Worm (Caenorhabditis elegans) whole organism, late embryonic: Measurements from ENCODE around the gene Y48E1C.4.

Experiments used
- C08G9.2 ChIP-seq: sonication (generic microtip); optimal IDR thresholded peaks from 2 replicates; lab custom pipeline; 2016; ENCODE audit warnings: mild to moderate bottlenecking, missing genetic modification characterization, moderate library complexity, missing compliant biosample characterization
- K02D7.2 ChIP-seq: sonication (generic microtip); optimal IDR thresholded peaks from 2 replicates; lab custom pipeline; 2017; ENCODE audit warnings: mild to moderate bottlenecking, missing genetic modification characterization, missing compliant biosample characterization
- K09A11.1 ChIP-seq: sonication (generic microtip); optimal IDR thresholded peaks from 2 replicates; lab custom pipeline; 2017; ENCODE audit warnings: antibody characterized with exemption, mild to moderate bottlenecking, missing genetic modification characterization, missing compliant biosample characterization; ENCODE audit not compliant: insufficient read depth
- T23F11.4 ChIP-seq: fragments of 200-800 bp; sonication (Bioruptor generic); optimal IDR thresholded peaks from 2 replicates; lab custom pipeline; 2018; ENCODE audit warnings: mild to moderate bottlenecking, missing genetic modification characterization, missing compliant biosample characterization
- Y22D7AL.16 ChIP-seq: sonication (generic microtip); optimal IDR thresholded peaks from 2 replicates; lab custom pipeline; 2016; ENCODE audit warnings: missing genetic modification characterization, missing compliant biosample characterization
- ahr-1 ChIP-seq: sonication (generic microtip); optimal IDR thresholded peaks from 2 replicates; lab custom pipeline; 2016; ENCODE audit warnings: missing genetic modification characterization, missing compliant biosample characterization
- ama-1 ChIP-seq: fragments of 150-350 bp; optimal IDR thresholded peaks from 2 replicates; lab custom pipeline; 2014
- ceh-19 ChIP-seq: fragments of 200-800 bp; sonication (Bioruptor generic); optimal IDR thresholded peaks from 2 replicates; lab custom pipeline; 2018; ENCODE audit warnings: mild to moderate bottlenecking, missing genetic modification characterization, missing compliant biosample characterization
- ceh-2 ChIP-seq: sonication (generic microtip); optimal IDR thresholded peaks from 2 replicates; lab custom pipeline; 2016; ENCODE audit warnings: missing genotype, missing genetic modification characterization, missing compliant biosample characterization
- ceh-22 ChIP-seq: sonication (generic microtip); optimal IDR thresholded peaks from 2 replicates; lab custom pipeline; 2017; ENCODE audit warnings: missing biosample characterization, missing genetic modification characterization
- ceh-24 ChIP-seq: sonication (generic microtip); optimal IDR thresholded peaks from 2 replicates; lab custom pipeline; 2016; ENCODE audit warnings: mild to moderate bottlenecking, missing genetic modification characterization, missing compliant biosample characterization
- ceh-30 ChIP-seq: fragments of 150-350 bp; optimal IDR thresholded peaks from 2 replicates; lab custom pipeline; 2014; ENCODE audit warnings: missing biosample characterization, missing genetic modification characterization
- ceh-31 ChIP-seq: sonication (generic microtip); optimal IDR thresholded peaks from 2 replicates; lab custom pipeline; 2016; ENCODE audit warnings: missing genetic modification characterization, missing compliant biosample characterization
- ceh-34 ChIP-seq: sonication (generic microtip); optimal IDR thresholded peaks from 2 replicates; lab custom pipeline; 2016; ENCODE audit warnings: mild to moderate bottlenecking, missing genetic modification characterization, missing compliant biosample characterization
- ceh-48 ChIP-seq: sonication (generic microtip); optimal IDR thresholded peaks from 2 replicates; lab custom pipeline; 2016; ENCODE audit warnings: missing genetic modification characterization, inconsistent platforms, missing compliant biosample characterization
- ceh-6 ChIP-seq: fragments of 200-800 bp; sonication (Bioruptor generic); optimal IDR thresholded peaks from 2 replicates; lab custom pipeline; 2018; ENCODE audit warnings: mild to moderate bottlenecking, missing genetic modification characterization, missing compliant biosample characterization
- ceh-9 ChIP-seq: sonication (generic microtip); optimal IDR thresholded peaks from 2 replicates; lab custom pipeline; 2016; ENCODE audit warnings: mild to moderate bottlenecking, missing genetic modification characterization, inconsistent platforms, missing compliant biosample characterization
- che-1 ChIP-seq: sonication (generic microtip); optimal IDR thresholded peaks from 2 replicates; lab custom pipeline; 2016; ENCODE audit warnings: mild to moderate bottlenecking, missing genetic modification characterization, missing compliant biosample characterization
- dmd-4 ChIP-seq: sonication (generic microtip); optimal IDR thresholded peaks from 2 replicates; lab custom pipeline; 2016; ENCODE audit warnings: borderline replicate concordance, missing genetic modification characterization, missing compliant biosample characterization
- elt-2 ChIP-seq: sonication (generic microtip); optimal IDR thresholded peaks from 2 replicates; lab custom pipeline; 2016; ENCODE audit warnings: missing genetic modification reagents, missing genetic modification characterization, missing compliant biosample characterization
- elt-4 ChIP-seq: sonication (generic microtip); optimal IDR thresholded peaks from 2 replicates; lab custom pipeline; 2016; ENCODE audit warnings: missing genetic modification characterization, missing compliant biosample characterization
- ets-4 ChIP-seq: sonication (generic microtip); optimal IDR thresholded peaks from 2 replicates; lab custom pipeline; 2016; ENCODE audit warnings: missing genetic modification characterization, missing compliant biosample characterization
- eyg-1 ChIP-seq: sonication (generic microtip); optimal IDR thresholded peaks from 2 replicates; lab custom pipeline; 2016; ENCODE audit warnings: missing genotype, missing genetic modification characterization, missing compliant biosample characterization
- fax-1 ChIP-seq: sonication (generic microtip); optimal IDR thresholded peaks from 2 replicates; lab custom pipeline; 2016; ENCODE audit warnings: missing genotype, missing genetic modification characterization, missing compliant biosample characterization
- fkh-10 ChIP-seq: fragments of 150-350 bp; optimal IDR thresholded peaks from 2 replicates; lab custom pipeline; 2014; ENCODE audit warnings: missing biosample characterization, missing genetic modification reagents, missing genetic modification characterization
- fkh-6 ChIP-seq: sonication (generic microtip); optimal IDR thresholded peaks from 2 replicates; lab custom pipeline; 2016; ENCODE audit warnings: missing genetic modification characterization, missing compliant biosample characterization
- hlh-13 ChIP-seq: fragments of 200-800 bp; sonication (Bioruptor generic); optimal IDR thresholded peaks from 2 replicates; lab custom pipeline; 2018; ENCODE audit warnings: mild to moderate bottlenecking, missing genetic modification characterization, missing compliant biosample characterization
- hlh-15 ChIP-seq: sonication (generic microtip); optimal IDR thresholded peaks from 2 replicates; lab custom pipeline; 2016; ENCODE audit warnings: missing genetic modification characterization, missing compliant biosample characterization
- hlh-30 ChIP-seq: sonication (generic microtip); optimal IDR thresholded peaks from 2 replicates; lab custom pipeline; 2017; ENCODE audit warnings: antibody characterized with exemption, missing genetic modification characterization, missing compliant biosample characterization; ENCODE audit not compliant: insufficient read depth
- hlh-8 ChIP-seq: sonication (generic microtip); optimal IDR thresholded peaks from 2 replicates; lab custom pipeline; 2016; ENCODE audit warnings: missing genotype, missing genetic modification characterization, missing compliant biosample characterization
- lim-6 ChIP-seq: sonication (generic microtip); optimal IDR thresholded peaks from 2 replicates; lab custom pipeline; 2016; ENCODE audit warnings: missing genetic modification characterization, missing compliant biosample characterization
- lin-11 ChIP-seq: fragments of 200-800 bp; sonication (Bioruptor generic); optimal IDR thresholded peaks from 2 replicates; lab custom pipeline; 2018; ENCODE audit warnings: mild to moderate bottlenecking, missing genetic modification characterization, missing compliant biosample characterization
- nfya-1 ChIP-seq: sonication (generic microtip); optimal IDR thresholded peaks from 2 replicates; lab custom pipeline; 2017; ENCODE audit warnings: missing genetic modification characterization, mild to moderate bottlenecking, missing compliant biosample characterization, antibody characterized with exemption, moderate library complexity
- nhr-11 ChIP-seq: fragments of 150-350 bp; optimal IDR thresholded peaks from 2 replicates; lab custom pipeline; 2014; ENCODE audit warnings: missing biosample characterization, missing genetic modification characterization
- nhr-232 ChIP-seq: sonication (generic microtip); optimal IDR thresholded peaks from 2 replicates; lab custom pipeline; 2016; ENCODE audit warnings: missing genetic modification characterization, missing compliant biosample characterization
- npax-4 ChIP-seq: sonication (generic microtip); optimal IDR thresholded peaks from 2 replicates; lab custom pipeline; 2016; ENCODE audit warnings: missing genetic modification characterization, missing compliant biosample characterization
- odd-2 ChIP-seq: sonication (generic microtip); optimal IDR thresholded peaks from 2 replicates; lab custom pipeline; 2017; ENCODE audit warnings: antibody characterized with exemption, mild to moderate bottlenecking, missing genetic modification characterization, missing compliant biosample characterization
- pag-3 ChIP-seq: sonication (generic microtip); optimal IDR thresholded peaks from 2 replicates; lab custom pipeline; 2016; ENCODE audit warnings: missing compliant biosample characterization, missing genetic modification characterization, borderline replicate concordance
- pha-4 ChIP-seq: fragments of 150-350 bp; optimal IDR thresholded peaks from 2 replicates; lab custom pipeline; 2018; ENCODE audit warnings: missing biosample characterization, missing genetic modification reagents, missing genetic modification characterization
- ref-2 ChIP-seq: sonication (generic microtip); optimal IDR thresholded peaks from 2 replicates; lab custom pipeline; 2016; ENCODE audit warnings: missing genetic modification characterization, missing compliant biosample characterization
- rnt-1 ChIP-seq: sonication (generic microtip); optimal IDR thresholded peaks from 2 replicates; lab custom pipeline; 2016; ENCODE audit warnings: missing genetic modification characterization, missing compliant biosample characterization
- sox-4 ChIP-seq: sonication (generic microtip); optimal IDR thresholded peaks from 2 replicates; lab custom pipeline; 2017; ENCODE audit warnings: mild to moderate bottlenecking, missing genetic modification characterization, inconsistent platforms, missing compliant biosample characterization
- syd-9 ChIP-seq: sonication (generic microtip); optimal IDR thresholded peaks from 2 replicates; lab custom pipeline; 2016; ENCODE audit warnings: mild to moderate bottlenecking, missing genetic modification characterization, moderate library complexity, missing compliant biosample characterization
- tbx-2 ChIP-seq: sonication (generic microtip); optimal IDR thresholded peaks from 2 replicates; lab custom pipeline; 2016; ENCODE audit warnings: missing genetic modification characterization, missing compliant biosample characterization
- tbx-7 ChIP-seq: sonication (generic microtip); optimal IDR thresholded peaks from 2 replicates; lab custom pipeline; 2016; ENCODE audit warnings: missing genotype, missing genetic modification characterization, missing compliant biosample characterization
- unc-42 ChIP-seq: sonication (generic microtip); optimal IDR thresholded peaks from 2 replicates; lab custom pipeline; 2016; ENCODE audit warnings: missing genotype, missing genetic modification characterization, missing compliant biosample characterization
- unc-55 ChIP-seq: sonication (generic microtip); optimal IDR thresholded peaks from 2 replicates; lab custom pipeline; 2017; ENCODE audit warnings: missing biosample characterization, missing genetic modification reagents, missing genetic modification characterization
- zip-5 ChIP-seq: sonication (generic microtip); optimal IDR thresholded peaks from 2 replicates; lab custom pipeline; 2016; ENCODE audit warnings: missing genetic modification characterization, missing compliant biosample characterization
- ztf-16 ChIP-seq: sonication (generic microtip); optimal IDR thresholded peaks from 2 replicates; lab custom pipeline; 2017; ENCODE audit warnings: missing genetic modification characterization, missing compliant biosample characterization

The Y48E1C.4 gene

ce11 chrII:13454839-13455238 lies 18.2 kb upstream of the Y48E1C.4 start:
- TF ChIP-seq hlh-13 (no peak), tbx-7 (tag; lab: Kevin White, UChicago) (no peak), T23F11.4 (GFP tag; lab: Kevin White, UChicago) (no peak), ceh-48 (tag; lab: Kevin White, UChicago) (peak; percentile 26), ets-4 (no peak), unc-55 (GFP tag; lab: Kevin White, UChicago) (no peak), rnt-1 (tag; lab: Kevin White, UChicago) (no peak)

ce11 chrII:13451321-13451720 lies 14.7 kb upstream of the Y48E1C.4 start:
- TF ChIP-seq npax-4 (tag; lab: Kevin White, UChicago) (no peak), elt-4 (peak; percentile 30), sox-4 (tag; lab: Kevin White, UChicago) (no peak)

ce11 chrII:13447668-13448067 lies 11.0 kb upstream of the Y48E1C.4 start:
- TF ChIP-seq ceh-9 (no peak), tbx-2 (peak; percentile 43), nhr-232 (no peak), syd-9 (tag; lab: Kevin White, UChicago) (no peak), ztf-16 (tag; lab: Kevin White, UChicago) (no peak), Y22D7AL.16 (tag; lab: Kevin White, UChicago) (no peak), che-1 (tag; lab: Kevin White, UChicago) (no peak), ahr-1 (tag; lab: Kevin White, UChicago) (no peak), hlh-13 (no peak), ceh-22 (tag; lab: Kevin White, UChicago) (no peak), odd-2 (tag; lab: Kevin White, UChicago) (no peak), hlh-15 (tag; lab: Kevin White, UChicago) (no peak), K09A11.1 (tag; lab: Kevin White, UChicago) (peak; percentile 31), tbx-7 (tag; lab: Kevin White, UChicago) (no peak), lin-11 (tag; lab: Kevin White, UChicago) (no peak), nfya-1 (peak; percentile 74), T23F11.4 (GFP tag; lab: Kevin White, UChicago) (no peak), ceh-19 (no peak), K02D7.2 (tag; lab: Kevin White, UChicago) (no peak), dmd-4 (tag; lab: Kevin White, UChicago) (no peak), elt-2 (tag; lab: Kevin White, UChicago) (peak; percentile 45), ref-2 (tag; lab: Kevin White, UChicago) (no peak), ceh-48 (tag; lab: Kevin White, UChicago) (no peak), ama-1 (lab: Kevin White, UChicago) (no peak), pha-4 (tag; lab: Kevin White, UChicago) (no peak), hlh-30 (tag; lab: Kevin White, UChicago) (peak; percentile 95), ceh-2 (tag; lab: Kevin White, UChicago) (no peak), C08G9.2 (no peak), ets-4 (no peak), hlh-8 (tag; lab: Kevin White, UChicago) (no peak), nhr-11 (tag; lab: Kevin White, UChicago) (no peak), ceh-24 (tag; lab: Kevin White, UChicago) (no peak), pag-3 (tag; lab: Kevin White, UChicago) (no peak), ceh-6 (GFP tag; lab: Kevin White, UChicago) (no peak), eyg-1 (tag; lab: Kevin White, UChicago) (no peak), zip-5 (tag; lab: Kevin White, UChicago) (no peak), ceh-30 (no peak), fkh-10 (GFP tag; lab: Kevin White, UChicago) (no peak), fkh-6 (no peak), sox-4 (tag; lab: Kevin White, UChicago) (no peak), ceh-31 (tag; lab: Kevin White, UChicago) (peak; percentile 20), fax-1 (tag; lab: Kevin White, UChicago) (no peak), ceh-34 (no peak), unc-42 (tag; lab: Kevin White, UChicago) (peak; percentile 55), lim-6 (tag; lab: Kevin White, UChicago) (no peak), npax-4 (tag; lab: Kevin White, UChicago) (no peak)
